Worm (Caenorhabditis elegans): ENCODE data around the gene F25B4.7.
"Not testable (repeated sequence)": the region's sequence is repeated elsewhere in the genome, so short reads cannot be mapped to it uniquely, and the experiment has no call there.

Gene F25B4.7

ce11 chrV:5647359-5647758 lies 39.7 kb downstream of the F25B4.7 start, which contains the start of gene C14C11.4:
Gene C14C11.4 (plus strand): TSS chrV:5647610.
- no peak for TF ChIP-seq ceh-82 (tag; optimal IDR thresholded peaks at IDR 0.05)
- no peak for TF ChIP-seq mdl-1 (tag; optimal IDR thresholded peaks at IDR 0.05)
- no peak for TF ChIP-seq sptf-1 (tag; optimal IDR thresholded peaks at IDR 0.05)
- no peak for TF ChIP-seq efl-1 (optimal IDR thresholded peaks at IDR 0.05)
- peak in 1 of 2 experiments; percentile 67 for TF ChIP-seq efl-1 (GFP tag; optimal IDR thresholded peaks at IDR 0.05 in 1 of 2)
- TF ChIP-seq elt-2 (tag; optimal IDR thresholded peaks at IDR 0.05), result peak; percentile 53
- TF ChIP-seq mef-2 (tag; optimal IDR thresholded peaks at IDR 0.05), result no peak

DNA sequence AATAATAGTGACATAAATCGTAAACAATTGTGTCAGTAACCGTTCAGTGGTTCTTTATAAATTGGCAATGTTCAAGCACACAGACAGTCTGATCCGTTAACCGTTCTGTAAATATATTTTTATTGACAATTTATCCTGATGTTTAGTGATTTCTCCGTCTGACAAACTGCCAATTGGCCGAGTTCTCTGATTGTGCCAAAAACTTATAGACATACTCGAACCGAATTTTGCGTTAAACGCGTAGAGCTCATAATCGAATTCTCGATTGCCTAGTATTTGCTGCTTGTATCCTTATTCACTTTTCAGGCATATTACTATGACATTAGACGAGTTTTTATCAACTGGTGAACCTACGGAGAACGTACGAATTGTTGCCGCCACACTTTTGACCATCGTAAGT lies 42.9 kb downstream of the F25B4.7 start, which contains the start of gene srx-117:
Gene srx-117, plus strand, starts transcription at position 301 of the 400 bp plus-strand sequence.
- TF ChIP-seq ztf-4 (tag; optimal IDR thresholded peaks at IDR 0.05), result no peak
- no peak for TF ChIP-seq fkh-4 (tag; optimal IDR thresholded peaks at IDR 0.05; ENCODE audit: borderline replicate concordance)
- no peak for TF ChIP-seq fkh-10 (GFP tag; optimal IDR thresholded peaks at IDR 0.05)
- no peak for TF ChIP-seq zag-1 (tag; optimal IDR thresholded peaks at IDR 0.05)
- no peak for TF ChIP-seq alr-1 (tag; optimal IDR thresholded peaks at IDR 0.05; ENCODE audit: borderline replicate concordance)
- no peak for TF ChIP-seq lin-35 (GFP tag; optimal IDR thresholded peaks at IDR 0.05)
- TF ChIP-seq nhr-237 (tag; optimal IDR thresholded peaks at IDR 0.05), result no peak
- no peak for TF ChIP-seq ets-5 (GFP tag; IDR thresholded peaks at IDR 0.05)
- TF ChIP-seq nhr-47 (tag; optimal IDR thresholded peaks at IDR 0.05), result no peak
- TF ChIP-seq isw-1 (GFP tag; IDR thresholded peaks at IDR 0.05), result no peak
- TF ChIP-seq irx-1 (tag; optimal IDR thresholded peaks at IDR 0.05), result no peak
- TF ChIP-seq elt-3 (tag; optimal IDR thresholded peaks at IDR 0.05), result no peak

ce11 chrV:5640072-5640471 lies 47.0 kb downstream of the F25B4.7 start:
- not testable (repeated sequence) for TF ChIP-seq efl-1 (optimal IDR thresholded peaks at IDR 0.05)
- peak; percentile 34 to 62 for TF ChIP-seq efl-1 (GFP tag; optimal IDR thresholded peaks at IDR 0.05 in 1 of 2)
- peak; percentile 15; the same call in 1 of the 2 replicates for TF ChIP-seq unc-98 (GFP tag; IDR thresholded peaks at IDR 0.05)
